Fruit fly (Drosophila melanogaster) whole organism, prepupa: Measurements from ENCODE around the gene CG12692.
"Not testable (repeated sequence)": the region's sequence is repeated elsewhere in the genome, so short reads cannot be mapped to it uniquely, and the experiment has no call there.

ENCODE experiments used
- CG10631 ChIP-seq: fragments of 200-800 bp; sonication (Bioruptor generic); optimal IDR thresholded peaks from 2 replicates; lab custom pipeline; 2016; ENCODE audit warnings: missing biosample characterization, missing genetic modification characterization
- CG10669 ChIP-seq: fragments of 200-800 bp; sonication (Bioruptor generic); optimal IDR thresholded peaks from 3 replicates; lab custom pipeline; 2018; ENCODE audit warnings: missing biosample characterization, mild to moderate bottlenecking, missing genetic modification characterization, moderate library complexity
- CG11294 ChIP-seq: fragments of 200-800 bp; sonication (Bioruptor generic); IDR thresholded peaks from 2 replicates; pipeline ENCODE4 v1.3.6; 2022; ENCODE audit warnings: missing biosample characterization, missing genetic modification characterization
- CG15336 ChIP-seq: fragments of 200-800 bp; sonication (Bioruptor generic); IDR thresholded peaks from 2 replicates; pipeline ENCODE4 v1.3.6; 2022; ENCODE audit warnings: missing biosample characterization, missing genetic modification characterization
- CG1621 ChIP-seq: fragments of 200-800 bp; sonication (Bioruptor generic); optimal IDR thresholded peaks from 3 replicates; lab custom pipeline; 2018; ENCODE audit warnings: missing biosample characterization, mild to moderate bottlenecking, missing genetic modification characterization
- CG3032 ChIP-seq: fragments of 200-800 bp; optimal IDR thresholded peaks from 2 replicates; lab custom pipeline; 2019; ENCODE audit warnings: missing biosample characterization, mild to moderate bottlenecking, missing genetic modification characterization, moderate library complexity
- CG31627 ChIP-seq: fragments of 200-800 bp; sonication (Bioruptor generic); optimal IDR thresholded peaks from 3 replicates; lab custom pipeline; 2016; ENCODE audit warnings: missing biosample characterization, missing genetic modification characterization
- CG34406 ChIP-seq: fragments of 200-800 bp; sonication (Bioruptor generic); optimal IDR thresholded peaks from 3 replicates; lab custom pipeline; 2016; ENCODE audit warnings: missing biosample characterization, missing genetic modification characterization
- CG3919 ChIP-seq: fragments of 200-800 bp; sonication (Bioruptor generic); optimal IDR thresholded peaks from 3 replicates; lab custom pipeline; 2016; ENCODE audit warnings: missing biosample characterization, missing genetic modification characterization
- CG6163 ChIP-seq: fragments of 200-800 bp; sonication (Bioruptor generic); IDR thresholded peaks from 3 replicates; pipeline ENCODE4 v1.3.6; 2022; ENCODE audit warnings: missing biosample characterization, missing genetic modification characterization
- CG6276 ChIP-seq: fragments of 200-800 bp; sonication (Bioruptor generic); optimal IDR thresholded peaks from 2 replicates; lab custom pipeline; 2017; ENCODE audit warnings: missing biosample characterization, mild to moderate bottlenecking, missing genetic modification characterization
- CG6854 ChIP-seq: fragments of 200-800 bp; sonication (Bioruptor generic); optimal IDR thresholded peaks from 2 replicates; lab custom pipeline; 2017; ENCODE audit warnings: missing biosample characterization, mild to moderate bottlenecking, missing genetic modification characterization
- CG7368 ChIP-seq: fragments of 200-800 bp; sonication (Bioruptor generic); optimal IDR thresholded peaks from 3 replicates; lab custom pipeline; 2016; ENCODE audit warnings: missing biosample characterization, missing genetic modification characterization
- CG8119 ChIP-seq: fragments of 200-800 bp; sonication (Bioruptor generic); IDR thresholded peaks from 3 replicates; pipeline ENCODE4 v1.3.6; 2022; ENCODE audit warnings: missing biosample characterization, missing genetic modification characterization
- CG8632 ChIP-seq: fragments of 200-800 bp; sonication (Bioruptor generic); optimal IDR thresholded peaks from 3 replicates; lab custom pipeline; 2016; ENCODE audit warnings: missing biosample characterization, missing genetic modification characterization
- CG9139 ChIP-seq: fragments of 200-800 bp; sonication (Bioruptor generic); optimal IDR thresholded peaks from 3 replicates; lab custom pipeline; 2017; ENCODE audit warnings: missing biosample characterization, mild to moderate bottlenecking, missing genetic modification characterization
- Eip78C ChIP-seq: fragments of 200-800 bp; sonication (Bioruptor generic); peaks from one replicate; lab custom pipeline; 2016; ENCODE audit warnings: missing biosample characterization, missing genetic modification characterization
- Eip93F ChIP-seq: fragments of 200-800 bp; sonication (Bioruptor generic); optimal IDR thresholded peaks from 2 replicates; lab custom pipeline; 2016; ENCODE audit warnings: missing biosample characterization, mild to moderate bottlenecking, missing genetic modification characterization
- Ets21C ChIP-seq: fragments of 200-800 bp; sonication (Bioruptor generic); optimal IDR thresholded peaks from 3 replicates; lab custom pipeline; 2016; ENCODE audit warnings: missing biosample characterization, missing genetic modification characterization
- Ets96B ChIP-seq: fragments of 200-800 bp; optimal IDR thresholded peaks from 2 replicates; lab custom pipeline; 2019; ENCODE audit warnings: missing biosample characterization, mild to moderate bottlenecking, missing genetic modification characterization, moderate library complexity
- Gug ChIP-seq: fragments of 200-800 bp; sonication (Bioruptor generic); IDR thresholded peaks from 2 replicates; pipeline ENCODE4 v1.3.6; 2022; ENCODE audit warnings: missing biosample characterization, missing genetic modification characterization
- Hr38 ChIP-seq: sonication (Bioruptor generic); optimal IDR thresholded peaks from 2 replicates; lab custom pipeline; 2016; ENCODE audit warnings: missing biosample characterization, missing genetic modification characterization
- Hr4 ChIP-seq: fragments of 200-800 bp; sonication (Bioruptor generic); optimal IDR thresholded peaks from 3 replicates; lab custom pipeline; 2016; ENCODE audit warnings: missing biosample characterization, missing genetic modification characterization
- OdsH ChIP-seq: fragments of 200-800 bp; sonication (Bioruptor generic); optimal IDR thresholded peaks from 3 replicates; lab custom pipeline; 2016; ENCODE audit warnings: missing biosample characterization, missing genetic modification characterization
- Smox ChIP-seq: fragments of 200-800 bp; sonication (Bioruptor generic); optimal IDR thresholded peaks from 3 replicates; lab custom pipeline; 2016; ENCODE audit warnings: missing biosample characterization, missing genetic modification characterization
- Sox102F ChIP-seq: fragments of 200-800 bp; sonication (Bioruptor generic); optimal IDR thresholded peaks from 2 replicates; lab custom pipeline; 2016; ENCODE audit warnings: missing biosample characterization, mild to moderate bottlenecking, missing genetic modification characterization
- Sox15 ChIP-seq: fragments of 200-800 bp; sonication (Bioruptor generic); optimal IDR thresholded peaks from 3 replicates; lab custom pipeline; 2016; ENCODE audit warnings: missing biosample characterization, missing genetic modification characterization
- achi ChIP-seq: fragments of 200-800 bp; sonication (Bioruptor generic); optimal IDR thresholded peaks from 3 replicates; lab custom pipeline; 2016; ENCODE audit warnings: missing biosample characterization, missing genetic modification characterization
- acj6 ChIP-seq: fragments of 200-800 bp; sonication (Bioruptor generic); optimal IDR thresholded peaks from 3 replicates; lab custom pipeline; 2016; ENCODE audit warnings: missing biosample characterization, missing genetic modification characterization
- cyc ChIP-seq: fragments of 200-800 bp; sonication (Bioruptor generic); optimal IDR thresholded peaks from 3 replicates; lab custom pipeline; 2016; ENCODE audit warnings: missing biosample characterization, missing genetic modification characterization
- dsx ChIP-seq: fragments of 200-800 bp; optimal IDR thresholded peaks from 3 replicates; lab custom pipeline; 2019; ENCODE audit warnings: missing biosample characterization, mild to moderate bottlenecking, missing genetic modification characterization, moderate library complexity; ENCODE audit not compliant: poor library complexity, severe bottlenecking
- eg ChIP-seq: fragments of 200-800 bp; sonication (Bioruptor generic); IDR thresholded peaks from 3 replicates; pipeline ENCODE4 v1.3.6; 2022; ENCODE audit warnings: missing biosample characterization, missing genetic modification characterization
- fkh ChIP-seq: fragments of 200-800 bp; sonication (Bioruptor generic); optimal IDR thresholded peaks from 3 replicates; lab custom pipeline; 2017; ENCODE audit warnings: missing biosample characterization, mild to moderate bottlenecking, missing genetic modification characterization, moderate library complexity
- net ChIP-seq: fragments of 200-800 bp; sonication (Bioruptor generic); optimal IDR thresholded peaks from 3 replicates; lab custom pipeline; 2016; ENCODE audit warnings: missing biosample characterization, missing genetic modification characterization
- ss ChIP-seq, 2 experiments: fragments of 200-800 bp; sonication (Bioruptor generic); optimal IDR thresholded peaks; 2 replicates in 1 of 2; 3 replicates in 1 of 2; lab custom pipeline; 2017 to 2018; ENCODE audit warnings: mild to moderate bottlenecking in 2 of 2, missing biosample characterization in 2 of 2, missing genetic modification characterization in 2 of 2, moderate library complexity in 1 of 2
- topi ChIP-seq: fragments of 200-800 bp; sonication (Bioruptor generic); optimal IDR thresholded peaks from 3 replicates; lab custom pipeline; 2016; ENCODE audit warnings: missing biosample characterization, missing genetic modification characterization
- vri ChIP-seq: fragments of 200-800 bp; sonication (Bioruptor generic); optimal IDR thresholded peaks from 3 replicates; lab custom pipeline; 2016; ENCODE audit warnings: missing biosample characterization, mild to moderate bottlenecking, missing genetic modification characterization

Gene CG12692

dm6 chrX:4318701-4319100, 16.6 kb upstream of the CG12692 start, which contains the start of gene mei-9:
mei-9 (minus strand) TSS chrX:4318801.
- TF ChIP-seq achi, CG9139, CG8632 (GFP tag; lab: Kevin White, UChicago): not testable (repeated sequence)

- peak; percentile 76 for TF ChIP-seq CG6163 (GFP tag; lab: Robert Waterston, UW)
- TF ChIP-seq Gug = peak; percentile 55
- TF ChIP-seq CG11294 (GFP tag; lab: Robert Waterston, UW) = peak; percentile 37; the same call in 1 of the 2 replicates
- 0 out of 3 replicates have a peak, but pooled peaks have one; percentile 28 for TF ChIP-seq CG8119
- 0 out of 2 replicates have a peak, but pooled peaks have one; percentile 19 for TF ChIP-seq CG15336
- peak; percentile 74; the same call in 2 of the 3 replicates for TF ChIP-seq eg (GFP tag; lab: Robert Waterston, UW)
- TF ChIP-seq, all 60 proteins: peak for 6; not testable (repeated sequence) for 54
These were observed 15.9 kb upstream of the CG12692 start for dm6 chrX:4318001-4318400.

dm6 chrX:4311699-4312098, 9.6 kb upstream of the CG12692 start, which contains the start of gene CG15579:
CG15579 (minus strand) TSS chrX:4311799.
- TF ChIP-seq Ets96B (tag; lab: Kevin White, UChicago) = no peak
- TF ChIP-seq fkh = no peak
- no peak for TF ChIP-seq Sox102F
- TF ChIP-seq Hr38 (GFP tag; lab: Kevin White, UChicago) = no peak
- TF ChIP-seq CG3919 (GFP tag; lab: Kevin White, UChicago) = no peak
- no peak for TF ChIP-seq eg (GFP tag; lab: Robert Waterston, UW)
- no peak for TF ChIP-seq achi (GFP tag; lab: Kevin White, UChicago)
- no peak for TF ChIP-seq Eip78C (GFP tag; lab: Kevin White, UChicago)
- no peak for TF ChIP-seq topi (GFP tag; lab: Kevin White, UChicago)
- no peak for TF ChIP-seq CG34406 (GFP tag; lab: Kevin White, UChicago)
- no peak for TF ChIP-seq Hr4 (GFP tag; lab: Kevin White, UChicago)
- no peak for TF ChIP-seq CG31627 (GFP tag; lab: Kevin White, UChicago)
- TF ChIP-seq net (GFP tag; lab: Kevin White, UChicago) = no peak
- TF ChIP-seq CG11294 (GFP tag; lab: Robert Waterston, UW) = no peak

- no peak for TF ChIP-seq CG6854 (GFP tag; lab: Kevin White, UChicago)
- TF ChIP-seq fkh = peak; percentile 7
- no peak for TF ChIP-seq CG3032 (tag; lab: Kevin White, UChicago)
- TF ChIP-seq Eip78C (GFP tag; lab: Kevin White, UChicago) = peak; percentile 56
- no peak for TF ChIP-seq CG34406 (GFP tag; lab: Kevin White, UChicago)
- no peak for TF ChIP-seq Ets96B (tag; lab: Kevin White, UChicago)
These were observed 3.8 kb upstream of the CG12692 start for dm6 chrX:4305980-4306379.

dm6 chrX:4293418-4293817, 8.7 kb downstream of the CG12692 start:
- TF ChIP-seq cyc (GFP tag; lab: Kevin White, UChicago) = no peak
- TF ChIP-seq Sox102F = no peak
- no peak for TF ChIP-seq eg (GFP tag; lab: Robert Waterston, UW)

dm6 chrX:4280769-4281168, 21.4 kb downstream of the CG12692 start:
- TF ChIP-seq eg (GFP tag; lab: Robert Waterston, UW) (no peak), CG3919 (GFP tag; lab: Kevin White, UChicago) (no peak), CG6276 (GFP tag; lab: Kevin White, UChicago) (no peak), CG10669 (no peak), acj6 (GFP tag; lab: Kevin White, UChicago) (no peak), vri (no peak), Eip78C (GFP tag; lab: Kevin White, UChicago) (no peak), CG6854 (GFP tag; lab: Kevin White, UChicago) (no peak), ss (GFP tag; optimal IDR thresholded peaks at IDR 0.05; lab: Kevin White, UChicago) (no peak), CG1621 (no peak), Sox15 (GFP tag; lab: Kevin White, UChicago) (no peak), Smox (GFP tag; lab: Kevin White, UChicago) (no peak), CG8119 (no peak), CG7368 (GFP tag; lab: Kevin White, UChicago) (no peak), OdsH (GFP tag; lab: Kevin White, UChicago) (no peak), Ets21C (no peak), Eip93F (GFP tag; lab: Kevin White, UChicago) (no peak), dsx (no peak), CG10631 (GFP tag; lab: Kevin White, UChicago) (no peak)
